Worm (Caenorhabditis elegans) whole organism, early embryonic: ENCODE data around the gene abhd-3.2.

Experiments used
- B0310.2 ChIP-seq: sonication (generic microtip); optimal IDR thresholded peaks from 2 replicates; lab custom pipeline; 2016; ENCODE audit warnings: mild to moderate bottlenecking, missing genetic modification characterization, missing compliant biosample characterization
- aly-1 ChIP-seq: sonication (generic microtip); optimal IDR thresholded peaks from 2 replicates; lab custom pipeline; 2016; ENCODE audit warnings: missing genetic modification characterization, missing compliant biosample characterization
- ama-1 ChIP-seq: fragments of 150-350 bp; optimal IDR thresholded peaks from 2 replicates; lab custom pipeline; 2014
- ceh-13 ChIP-seq: fragments of 200-800 bp; sonication (Bioruptor generic); optimal IDR thresholded peaks from 2 replicates; lab custom pipeline; 2018; ENCODE audit warnings: mild to moderate bottlenecking, missing genetic modification characterization, missing compliant biosample characterization
- ets-7 ChIP-seq: sonication (generic microtip); optimal IDR thresholded peaks from 2 replicates; lab custom pipeline; 2016; ENCODE audit warnings: missing genotype, missing genetic modification characterization, missing compliant biosample characterization
- hmbx-1 ChIP-seq: sonication (generic microtip); optimal IDR thresholded peaks from 2 replicates; lab custom pipeline; 2016; ENCODE audit warnings: mild to moderate bottlenecking, missing genetic modification characterization, missing compliant biosample characterization
- scrt-1 ChIP-seq: fragments of 200-800 bp; sonication (Bioruptor generic); IDR thresholded peaks from 2 replicates; pipeline ENCODE4 v1.3.6; 2022; ENCODE audit warnings: missing genetic modification characterization, missing compliant biosample characterization

- TF ChIP-seq B0310.2 (tag; lab: Kevin White, UChicago), result no peak
- no peak for TF ChIP-seq ama-1
- TF ChIP-seq ets-7 (tag; lab: Kevin White, UChicago), result no peak
- TF ChIP-seq ceh-13 (GFP tag; lab: Kevin White, UChicago), result no peak
- TF ChIP-seq scrt-1 (GFP tag; lab: Robert Waterston, UW), result no peak
- TF ChIP-seq aly-1 (tag; lab: Kevin White, UChicago), result no peak
- no peak for TF ChIP-seq hmbx-1 (tag; lab: Kevin White, UChicago)
These were observed 8.7 kb upstream of the abhd-3.2 start for ce11 chrX:986463-986862.
